Worm (Caenorhabditis elegans) whole organism, young adult: ENCODE measurements around the gene pkhm-2.

Experiments used
- B0019.2 ChIP-seq: fragments of 200-800 bp; sonication (Bioruptor generic); conservative IDR thresholded peaks from 2 replicates; pipeline ENCODE4 v1.3.6; 2022; ENCODE audit warnings: missing genetic modification reagents, missing genetic modification characterization, missing compliant biosample characterization
- B0261.1 ChIP-seq: sonication (generic microtip); optimal IDR thresholded peaks from 2 replicates; lab custom pipeline; 2016; ENCODE audit warnings: mild to moderate bottlenecking, missing genetic modification characterization, moderate library complexity, missing compliant biosample characterization
- B0336.3 ChIP-seq: fragments of 200-800 bp; sonication (Bioruptor generic); IDR thresholded peaks from 2 replicates; pipeline ENCODE4 v1.3.6; 2022; ENCODE audit warnings: missing genetic modification characterization, missing compliant biosample characterization
- F22D6.2 ChIP-seq: sonication (generic microtip); optimal IDR thresholded peaks from 2 replicates; lab custom pipeline; 2016; ENCODE audit warnings: mild to moderate bottlenecking, missing genetic modification characterization, missing compliant biosample characterization
- F33H1.4 ChIP-seq: fragments of 200-800 bp; sonication (Bioruptor generic); IDR thresholded peaks from 2 replicates; pipeline ENCODE4 v1.3.6; 2022; ENCODE audit warnings: missing genetic modification reagents, missing genetic modification characterization, missing compliant biosample characterization
- F37B4.10 ChIP-seq: fragments of 200-800 bp; sonication (Bioruptor generic); IDR thresholded peaks from 2 replicates; pipeline ENCODE4 v1.3.6; 2022; ENCODE audit warnings: missing genetic modification characterization, missing compliant biosample characterization
- F39B2.1 ChIP-seq: fragments of 200-800 bp; sonication (Bioruptor generic); IDR thresholded peaks from 2 replicates; pipeline ENCODE4 v1.3.6; 2022; ENCODE audit warnings: missing genetic modification reagents, missing genetic modification characterization, missing compliant biosample characterization
- F49E8.2 ChIP-seq: sonication (generic microtip); optimal IDR thresholded peaks from 3 replicates; lab custom pipeline; 2017; ENCODE audit warnings: missing genetic modification characterization, mild to moderate bottlenecking, missing compliant biosample characterization, antibody characterized with exemption, moderate library complexity; ENCODE audit not compliant: insufficient read depth
- T26A5.8 ChIP-seq: sonication (generic microtip); optimal IDR thresholded peaks from 2 replicates; lab custom pipeline; 2016; ENCODE audit warnings: missing genetic modification characterization, missing compliant biosample characterization
- Y56A3A.18 ChIP-seq: fragments of 200-800 bp; sonication (Bioruptor generic); IDR thresholded peaks from 2 replicates; pipeline ENCODE4 v1.3.6; 2022; ENCODE audit warnings: missing genetic modification reagents, missing genetic modification characterization, missing compliant biosample characterization
- Y95B8A.8 ChIP-seq: fragments of 200-800 bp; sonication (Bioruptor generic); IDR thresholded peaks from 2 replicates; pipeline ENCODE4 v1.3.6; 2022; ENCODE audit warnings: missing genetic modification reagents, missing genetic modification characterization, missing compliant biosample characterization
- aptf-2 ChIP-seq: fragments of 200-800 bp; sonication (Bioruptor generic); conservative IDR thresholded peaks from 2 replicates; pipeline ENCODE4 v1.3.6; 2022; ENCODE audit warnings: missing genetic modification reagents, missing genetic modification characterization, missing compliant biosample characterization
- attf-5 ChIP-seq: fragments of 200-800 bp; sonication (Bioruptor generic); optimal IDR thresholded peaks from 2 replicates; lab custom pipeline; 2018; ENCODE audit warnings: mild to moderate bottlenecking, missing genetic modification characterization, missing compliant biosample characterization
- bed-2 ChIP-seq: fragments of 200-800 bp; sonication (Bioruptor generic); IDR thresholded peaks from 2 replicates; pipeline ENCODE4 v1.3.6; 2022; ENCODE audit warnings: missing genetic modification reagents, missing genetic modification characterization, missing compliant biosample characterization
- ccch-3 ChIP-seq: fragments of 200-800 bp; sonication (Bioruptor generic); optimal IDR thresholded peaks from 2 replicates; lab custom pipeline; 2018; ENCODE audit warnings: mild to moderate bottlenecking, missing genetic modification characterization, missing compliant biosample characterization
- cebp-1 ChIP-seq, 2 experiments: fragments of 200-800 bp in 1 of 2; sonication (Bioruptor generic) in 1 of 2; sonication (generic microtip) in 1 of 2; IDR thresholded peaks in 1 of 2; optimal IDR thresholded peaks in 1 of 2; 2 replicates each; pipeline versions ENCODE4 v1.3.6 to Lab custom; 2017 to 2022; ENCODE audit warnings: missing compliant biosample characterization in 2 of 2, missing genetic modification characterization in 2 of 2, mild to moderate bottlenecking in 1 of 2, missing genetic modification reagents in 1 of 2, moderate library complexity in 1 of 2
- cebp-2 ChIP-seq: fragments of 200-800 bp; sonication (Bioruptor generic); IDR thresholded peaks from 2 replicates; pipeline ENCODE4 v1.3.6; 2022; ENCODE audit warnings: missing genetic modification characterization, missing compliant biosample characterization
- ceh-40 ChIP-seq: fragments of 200-800 bp; sonication (Bioruptor generic); IDR thresholded peaks from 2 replicates; pipeline ENCODE4 v1.3.6; 2022; ENCODE audit warnings: missing genetic modification characterization, missing compliant biosample characterization
- dpff-1 ChIP-seq: sonication (generic microtip); optimal IDR thresholded peaks from 2 replicates; lab custom pipeline; 2017; ENCODE audit warnings: mild to moderate bottlenecking, missing genetic modification characterization, missing compliant biosample characterization
- ekl-4 ChIP-seq: fragments of 200-800 bp; sonication (Bioruptor generic); IDR thresholded peaks from 2 replicates; pipeline ENCODE4 v1.3.6; 2022; ENCODE audit warnings: missing genetic modification reagents, missing genetic modification characterization, missing compliant biosample characterization
- ets-4 ChIP-seq: fragments of 200-800 bp; sonication (Bioruptor generic); optimal IDR thresholded peaks from 2 replicates; lab custom pipeline; 2018; ENCODE audit warnings: mild to moderate bottlenecking, missing genetic modification characterization, missing compliant biosample characterization
- hlh-12 ChIP-seq: sonication (generic microtip); optimal IDR thresholded peaks from 2 replicates; lab custom pipeline; 2016; ENCODE audit warnings: missing genetic modification characterization, missing compliant biosample characterization
- hmg-20 ChIP-seq: fragments of 200-800 bp; sonication (Bioruptor generic); IDR thresholded peaks from 2 replicates; pipeline ENCODE4 v1.3.6; 2022; ENCODE audit warnings: missing genetic modification reagents, missing genetic modification characterization, missing compliant biosample characterization
- hsf-1 ChIP-seq: fragments of 200-800 bp; sonication (Bioruptor generic); IDR thresholded peaks from 2 replicates; pipeline ENCODE4 v1.3.6; 2022; ENCODE audit warnings: missing genetic modification reagents, missing genetic modification characterization, missing compliant biosample characterization
- lag-1 ChIP-seq: fragments of 200-800 bp; sonication (Bioruptor generic); IDR thresholded peaks from 2 replicates; pipeline ENCODE4 v1.3.6; 2022; ENCODE audit warnings: missing genetic modification reagents, missing genetic modification characterization, missing compliant biosample characterization
- let-526 ChIP-seq: fragments of 200-800 bp; sonication (Bioruptor generic); IDR thresholded peaks from 2 replicates; pipeline ENCODE4 v1.3.6; 2022; ENCODE audit warnings: missing genetic modification reagents, missing genetic modification characterization, missing compliant biosample characterization
- lin-26 ChIP-seq: fragments of 200-800 bp; sonication (Bioruptor generic); IDR thresholded peaks from 2 replicates; pipeline ENCODE4 v1.3.6; 2022; ENCODE audit warnings: missing genetic modification reagents, missing genetic modification characterization, missing compliant biosample characterization
- lin-35 ChIP-seq, 3 experiments: fragments of 150-350 bp in 2 of 3; sonication (generic microtip) in 1 of 3; optimal IDR thresholded peaks; 2 replicates each; lab custom pipeline; 2014 to 2018; ENCODE audit warnings: missing biosample characterization in 3 of 3, missing genetic modification characterization in 3 of 3, missing genetic modification reagents in 3 of 3
- lin-54 ChIP-seq: fragments of 200-800 bp; sonication (Bioruptor generic); optimal IDR thresholded peaks from 2 replicates; lab custom pipeline; 2018; ENCODE audit warnings: mild to moderate bottlenecking, missing genetic modification characterization, missing compliant biosample characterization
- madf-3 ChIP-seq: fragments of 200-800 bp; sonication (Bioruptor generic); IDR thresholded peaks from 2 replicates; pipeline ENCODE4 v1.3.6; 2022; ENCODE audit warnings: missing genetic modification reagents, missing genetic modification characterization, missing compliant biosample characterization
- mes-4 ChIP-seq: sonication (generic microtip); optimal IDR thresholded peaks from 2 replicates; lab custom pipeline; 2016; ENCODE audit warnings: missing genotype, missing genetic modification characterization, missing compliant biosample characterization
- nfya-1 ChIP-seq: sonication (generic microtip); optimal IDR thresholded peaks from 2 replicates; lab custom pipeline; 2017; ENCODE audit warnings: antibody characterized with exemption, missing compliant biosample characterization, missing genetic modification characterization, borderline replicate concordance; ENCODE audit not compliant: insufficient read depth
- nhr-27 ChIP-seq: fragments of 200-800 bp; sonication (Bioruptor generic); optimal IDR thresholded peaks from 2 replicates; lab custom pipeline; 2018; ENCODE audit warnings: mild to moderate bottlenecking, missing genetic modification characterization, moderate library complexity, missing compliant biosample characterization
- nhr-80 ChIP-seq: sonication (generic microtip); optimal IDR thresholded peaks from 2 replicates; lab custom pipeline; 2016; ENCODE audit warnings: missing genetic modification characterization, missing compliant biosample characterization
- nhr-90 ChIP-seq: sonication (generic microtip); optimal IDR thresholded peaks from 2 replicates; lab custom pipeline; 2016; ENCODE audit warnings: missing genotype, mild to moderate bottlenecking, missing genetic modification characterization, missing compliant biosample characterization
- pbrm-1 ChIP-seq: fragments of 200-800 bp; sonication (Bioruptor generic); IDR thresholded peaks from 2 replicates; pipeline ENCODE4 v1.3.6; 2022; ENCODE audit warnings: missing genetic modification reagents, missing genetic modification characterization, missing compliant biosample characterization
- rec-8 ChIP-seq, 2 experiments: sonication (generic microtip); optimal IDR thresholded peaks; 2 replicates each; lab custom pipeline; 2016; ENCODE audit warnings: mild to moderate bottlenecking in 2 of 2, missing genetic modification characterization in 2 of 2, missing genetic modification reagents in 2 of 2, missing genotype in 2 of 2, missing biosample characterization in 1 of 2, missing compliant biosample characterization in 1 of 2, moderate library complexity in 1 of 2
- snpc-4 ChIP-seq, 5 experiments: fragments of 150-350 bp in 1 of 5; sonication (generic microtip) in 4 of 5; optimal IDR thresholded peaks; 2 replicates each; lab custom pipeline; 2014 to 2018; ENCODE audit warnings: missing genetic modification characterization in 5 of 5, missing biosample characterization in 3 of 5, antibody characterized with exemption in 2 of 5, mild to moderate bottlenecking in 2 of 5, missing compliant biosample characterization in 2 of 5, missing genotype in 2 of 5, moderate library complexity in 2 of 5, missing genetic modification reagents in 1 of 5
- somi-1 ChIP-seq: fragments of 200-800 bp; sonication (Bioruptor generic); optimal IDR thresholded peaks from 2 replicates; lab custom pipeline; 2018; ENCODE audit warnings: mild to moderate bottlenecking, missing genetic modification characterization, missing compliant biosample characterization
- tbp1 ChIP-seq: fragments of 200-800 bp; sonication (Bioruptor generic); optimal IDR thresholded peaks from 2 replicates; lab custom pipeline; 2018; ENCODE audit warnings: mild to moderate bottlenecking, missing genetic modification characterization, missing compliant biosample characterization
- unc-62 ChIP-seq: fragments of 150-350 bp; optimal IDR thresholded peaks from 2 replicates; lab custom pipeline; 2014; ENCODE audit warnings: missing biosample characterization, missing genetic modification reagents, missing genetic modification characterization
- xnd-1 ChIP-seq: sonication (generic microtip); optimal IDR thresholded peaks from 2 replicates; lab custom pipeline; 2016; ENCODE audit warnings: missing genotype, missing genetic modification reagents, missing genetic modification characterization, missing compliant biosample characterization
- zim-3 ChIP-seq: sonication (generic microtip); optimal IDR thresholded peaks from 2 replicates; lab custom pipeline; 2017; ENCODE audit warnings: mild to moderate bottlenecking, missing genetic modification characterization, moderate library complexity, missing compliant biosample characterization
- ztf-22 ChIP-seq: fragments of 200-800 bp; sonication (Bioruptor generic); optimal IDR thresholded peaks from 2 replicates; lab custom pipeline; 2018; ENCODE audit warnings: mild to moderate bottlenecking, missing genetic modification characterization, moderate library complexity, missing compliant biosample characterization
- ztf-3 ChIP-seq: fragments of 200-800 bp; sonication (Bioruptor generic); optimal IDR thresholded peaks from 2 replicates; lab custom pipeline; 2018; ENCODE audit warnings: mild to moderate bottlenecking, missing genetic modification characterization, missing compliant biosample characterization

The pkhm-2 gene

ce11 chrX:15168424-15168823 is 12.8 kb downstream of the pkhm-2 start, which contains the start of gene ocr-3:
TSS of gene ocr-3 (plus strand) at chrX:15168724.
- TF ChIP-seq hsf-1 (GFP tag; lab: Robert Waterston, UW) (no peak), aptf-2 (GFP tag; lab: Robert Waterston, UW) (no peak), hmg-20 (GFP tag; lab: Robert Waterston, UW) (no peak), F39B2.1 (no peak), lin-35 (GFP tag; optimal IDR thresholded peaks at IDR 0.05; lab: Kevin White, UChicago) (no peak), madf-3 (GFP tag; lab: Robert Waterston, UW) (no peak), ekl-4 (GFP tag; lab: Robert Waterston, UW) (no peak), unc-62 (no peak), snpc-4 (GFP tag; optimal IDR thresholded peaks at IDR 0.05; lab: Kevin White, UChicago) (no peak), snpc-4 (tag; optimal IDR thresholded peaks at IDR 0.05; lab: Kevin White, UChicago) (no peak), B0261.1 (tag; lab: Kevin White, UChicago) (no peak), lag-1 (GFP tag; lab: Robert Waterston, UW) (no peak), rec-8 (tag; optimal IDR thresholded peaks at IDR 0.05; lab: Kevin White, UChicago) (no peak)

DNA sequence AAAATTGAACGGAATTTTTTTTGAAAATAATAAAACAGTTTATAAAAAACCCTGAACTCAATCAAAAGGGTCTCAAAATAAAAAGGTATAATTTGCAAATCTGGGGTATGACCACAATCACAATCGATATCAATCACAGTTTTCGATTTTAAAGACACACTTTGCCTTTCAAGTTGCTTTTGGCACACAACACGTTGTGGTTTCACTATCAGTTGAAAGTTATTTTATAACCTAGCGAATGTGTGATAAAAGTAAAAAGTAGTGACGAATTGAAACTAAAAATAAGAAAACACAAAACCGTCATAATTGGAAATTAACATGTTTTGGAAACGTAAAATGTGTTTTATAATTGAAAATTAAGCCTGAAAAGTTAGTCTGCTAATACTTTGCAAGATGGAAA is 13.6 kb downstream of the pkhm-2 start:
- TF ChIP-seq nhr-80 (tag; lab: Kevin White, UChicago) = peak; percentile 80
- TF ChIP-seq ccch-3 (GFP tag; lab: Kevin White, UChicago) = no peak

DNA sequence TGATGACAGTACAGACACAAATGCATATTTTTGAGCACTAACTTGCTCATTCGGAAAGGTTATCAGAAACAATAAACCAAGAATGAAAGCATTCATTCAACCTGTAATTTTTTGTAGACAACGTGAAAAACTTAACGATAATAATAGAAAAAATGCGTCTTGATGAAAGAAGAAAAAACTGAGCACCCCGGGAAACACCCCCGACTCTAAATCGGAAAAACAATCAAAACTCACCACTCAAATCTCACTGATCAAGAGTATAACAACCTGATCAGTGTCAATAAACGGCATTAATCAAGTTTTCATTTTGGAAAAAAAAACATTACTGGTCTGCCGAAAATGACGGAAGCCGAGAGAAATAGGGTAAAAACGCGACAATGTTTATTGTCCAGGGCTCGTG is 15.1 kb downstream of the pkhm-2 start, which contains the start of gene T10B10.8:
TSS of gene T10B10.8 (minus strand) at position 101 of the 400 bp plus-strand sequence.
- TF ChIP-seq ets-4 (GFP tag; lab: Kevin White, UChicago) (no peak), T26A5.8 (tag; lab: Kevin White, UChicago) (no peak), ceh-40 (GFP tag; lab: Robert Waterston, UW) (no peak), ztf-22 (no peak), lin-54 (GFP tag; lab: Kevin White, UChicago) (no peak), cebp-2 (GFP tag; lab: Robert Waterston, UW) (no peak), pbrm-1 (GFP tag; lab: Robert Waterston, UW) (no peak), tbp1 (GFP tag; lab: Kevin White, UChicago) (no peak), B0019.2 (no peak), F33H1.4 (no peak), lin-26 (GFP tag; lab: Robert Waterston, UW) (no peak), attf-5 (GFP tag; lab: Kevin White, UChicago) (no peak), ztf-3 (GFP tag; lab: Kevin White, UChicago) (no peak), Y95B8A.8 (no peak), cebp-1 (GFP tag; IDR thresholded peaks at IDR 0.05; lab: Robert Waterston, UW) (no peak), cebp-1 (tag; optimal IDR thresholded peaks at IDR 0.05; lab: Kevin White, UChicago) (no peak), Y56A3A.18 (GFP tag; lab: Robert Waterston, UW) (no peak), unc-62 (no peak), nfya-1 (tag; lab: Kevin White, UChicago) (no peak)

ce11 chrX:15164108-15164507 is 17.2 kb downstream of the pkhm-2 start, which contains the start of gene T10B10.9:
TSS of gene T10B10.9 (plus strand) at chrX:15164408.
- no peak for TF ChIP-seq zim-3 (tag; lab: Kevin White, UChicago)
- no peak for TF ChIP-seq F22D6.2 (tag; lab: Kevin White, UChicago)
- TF ChIP-seq somi-1 = no peak
- no peak for TF ChIP-seq F49E8.2 (tag; lab: Kevin White, UChicago)
- TF ChIP-seq nhr-27 (tag; lab: Kevin White, UChicago) = no peak
- TF ChIP-seq xnd-1 = no peak
- TF ChIP-seq dpff-1 (tag; lab: Kevin White, UChicago) = no peak
- TF ChIP-seq mes-4 (tag; lab: Kevin White, UChicago) = no peak
- no peak for TF ChIP-seq let-526 (GFP tag; lab: Robert Waterston, UW)
- no peak for TF ChIP-seq nfya-1 (tag; lab: Kevin White, UChicago)
- TF ChIP-seq F37B4.10 = no peak
- no peak for TF ChIP-seq nhr-90 (tag; lab: Kevin White, UChicago)
- TF ChIP-seq bed-2 = no peak
- TF ChIP-seq B0336.3 (GFP tag; lab: Robert Waterston, UW) = no peak
- TF ChIP-seq hlh-12 = no peak
